Worm (Caenorhabditis elegans): ENCODE results near the gene spig-4.
"Not testable (repeated sequence)": the region's sequence is repeated elsewhere in the genome, so short reads cannot be mapped to it uniquely, and the experiment has no call there.

Gene spig-4

ce11 chrV:14314236-14314635, 7.6 kb upstream of the spig-4 start, which contains the start of gene F47B8.1:
F47B8.1 (minus strand) TSS chrV:14314336.
- TF ChIP-seq nfya-1 (tag; optimal IDR thresholded peaks at IDR 0.05; ENCODE audit: insufficient read depth) (no peak), nhr-67 (tag; optimal IDR thresholded peaks at IDR 0.05) (no peak), fkh-2 (tag; optimal IDR thresholded peaks at IDR 0.05) (no peak), nhr-43 (tag; optimal IDR thresholded peaks at IDR 0.05; ENCODE audit: poor library complexity, severe bottlenecking) (no peak), tbx-2 (tag; optimal IDR thresholded peaks at IDR 0.05) (no peak), ama-1 (optimal IDR thresholded peaks at IDR 0.05) (no peak), hmg-11 (tag; optimal IDR thresholded peaks at IDR 0.05) (no peak), egl-5 (tag; optimal IDR thresholded peaks at IDR 0.05) (no peak), jun-1 (tag; optimal IDR thresholded peaks at IDR 0.05) (no peak), nhr-25 (tag; optimal IDR thresholded peaks at IDR 0.05) (no peak)

- TF ChIP-seq nhr-12 (tag; optimal IDR thresholded peaks at IDR 0.05) (no peak), lin-15B (tag; optimal IDR thresholded peaks at IDR 0.05) (no peak), skn-1 (tag; optimal IDR thresholded peaks at IDR 0.05) (no peak), snpc-4 (tag; optimal IDR thresholded peaks at IDR 0.05) (no peak), unc-62 (GFP tag; optimal IDR thresholded peaks at IDR 0.05) (no peak), R02D3.7 (tag; optimal IDR thresholded peaks at IDR 0.05) (no peak), ceh-16 (tag; optimal IDR thresholded peaks at IDR 0.05) (no peak), nhr-28 (tag; optimal IDR thresholded peaks at IDR 0.05) (no peak), egl-27 (tag; optimal IDR thresholded peaks at IDR 0.05) (no peak), nhr-76 (tag; optimal IDR thresholded peaks at IDR 0.05) (no peak), nhr-77 (tag; optimal IDR thresholded peaks at IDR 0.05) (no peak), nhr-23 (tag; optimal IDR thresholded peaks at IDR 0.05) (no peak), eor-1 (tag; optimal IDR thresholded peaks at IDR 0.05) (no peak)
Observed at ce11 chrV:14312695-14313094, 6.0 kb upstream of the spig-4 start, which contains the start of gene F14D7.8. F14D7.8 (minus strand) TSS chrV:14312795.

ce11 chrV:14311115-14311514, 4.4 kb upstream of the spig-4 start, which contains the start of gene ddn-3:
ddn-3 (minus strand) TSS chrV:14311215.
- no peak for TF ChIP-seq nhr-12 (tag; optimal IDR thresholded peaks at IDR 0.05)
- TF ChIP-seq fos-1 (tag; optimal IDR thresholded peaks at IDR 0.05), result no peak
- no peak for TF ChIP-seq R02D3.7 (tag; optimal IDR thresholded peaks at IDR 0.05)
- TF ChIP-seq pha-4 (tag; optimal IDR thresholded peaks at IDR 0.05), result no peak
- no peak for TF ChIP-seq nfya-1 (tag; optimal IDR thresholded peaks at IDR 0.05; ENCODE audit: insufficient read depth)
- no peak for TF ChIP-seq ceh-16 (tag; optimal IDR thresholded peaks at IDR 0.05)
- TF ChIP-seq nhr-28 (tag; optimal IDR thresholded peaks at IDR 0.05), result no peak
- TF ChIP-seq lin-15B (tag; optimal IDR thresholded peaks at IDR 0.05), result no peak
- TF ChIP-seq nhr-76 (tag; optimal IDR thresholded peaks at IDR 0.05), result no peak
- no peak for TF ChIP-seq nhr-237 (tag; optimal IDR thresholded peaks at IDR 0.05)
- no peak for TF ChIP-seq nhr-25 (tag; optimal IDR thresholded peaks at IDR 0.05)
- no peak for TF ChIP-seq nhr-77 (tag; optimal IDR thresholded peaks at IDR 0.05)
- no peak for TF ChIP-seq zag-1 (tag; optimal IDR thresholded peaks at IDR 0.05)
- no peak for TF ChIP-seq eor-1 (tag; optimal IDR thresholded peaks at IDR 0.05)

- not testable (repeated sequence) for TF ChIP-seq ceh-28, ceh-82, mdl-1 (tag; optimal IDR thresholded peaks at IDR 0.05)
Observed at ce11 chrV:14309632-14310031, 3.0 kb upstream of the spig-4 start, which contains the start of gene F14D7.14. F14D7.14 (plus strand) TSS chrV:14309932.

ce11 chrV:14308164-14308563, 1.5 kb upstream of the spig-4 start, which contains the start of gene spig-5:
spig-5 (plus strand) TSS chrV:14308464.
- not testable (repeated sequence) for TF ChIP-seq ama-1 (optimal IDR thresholded peaks at IDR 0.05); eor-1 (tag; optimal IDR thresholded peaks at IDR 0.05); ztf-4 (tag; optimal IDR thresholded peaks at IDR 0.05)

ce11 chrV:14301076-14301475, 5.6 kb downstream of the spig-4 start, which contains the start of gene F14D7.6:
F14D7.6 (plus strand) TSS chrV:14301413.
- TF ChIP-seq jun-1 (tag; optimal IDR thresholded peaks at IDR 0.05) (no peak), elt-2 (tag; optimal IDR thresholded peaks at IDR 0.05) (peak; percentile 59), ztf-11 (tag; optimal IDR thresholded peaks at IDR 0.05) (no peak), R02D3.7 (tag; optimal IDR thresholded peaks at IDR 0.05) (no peak), ceh-16 (tag; optimal IDR thresholded peaks at IDR 0.05) (no peak), pqm-1 (tag; optimal IDR thresholded peaks at IDR 0.05) (peak; percentile 33), pha-4 (tag; optimal IDR thresholded peaks at IDR 0.05) (no peak)
